Worm (Caenorhabditis elegans) whole organism, early embryonic: ENCODE results near the gene msd-4.

Source experiments
- F13C5.2 ChIP-seq: sonication (generic microtip); optimal IDR thresholded peaks from 2 replicates; lab custom pipeline; 2017; ENCODE audit warnings: mild to moderate bottlenecking, missing genetic modification characterization, inconsistent platforms, missing compliant biosample characterization
- ama-1 ChIP-seq: fragments of 150-350 bp; optimal IDR thresholded peaks from 2 replicates; lab custom pipeline; 2014
- ceh-36 ChIP-seq: sonication (generic microtip); optimal IDR thresholded peaks from 2 replicates; lab custom pipeline; 2016; ENCODE audit warnings: missing genetic modification characterization, inconsistent platforms, missing compliant biosample characterization
- hmg-4 ChIP-seq: fragments of 200-800 bp; sonication (Bioruptor generic); optimal IDR thresholded peaks from 2 replicates; lab custom pipeline; 2018; ENCODE audit warnings: mild to moderate bottlenecking, missing genetic modification characterization, missing compliant biosample characterization
- sea-1 ChIP-seq: fragments of 200-800 bp; sonication (Bioruptor generic); conservative IDR thresholded peaks from 2 replicates; pipeline ENCODE4 v1.3.6; 2022; ENCODE audit warnings: missing genetic modification characterization, missing compliant biosample characterization
- tbx-37 ChIP-seq: fragments of 200-800 bp; sonication (Bioruptor generic); conservative IDR thresholded peaks from 2 replicates; pipeline ENCODE4 v1.3.6; 2022; ENCODE audit warnings: missing genetic modification reagents, missing genetic modification characterization, missing compliant biosample characterization
- tra-4 ChIP-seq: sonication (generic microtip); optimal IDR thresholded peaks from 2 replicates; lab custom pipeline; 2017; ENCODE audit warnings: missing genetic modification characterization, missing compliant biosample characterization

- TF ChIP-seq ama-1 (lab: Kevin White, UChicago) (no peak), hmg-4 (GFP tag; lab: Kevin White, UChicago) (no peak), F13C5.2 (tag; lab: Kevin White, UChicago) (no peak), sea-1 (GFP tag; lab: Robert Waterston, UW) (no peak), ceh-36 (no peak), tra-4 (tag; lab: Kevin White, UChicago) (no peak), tbx-37 (GFP tag; lab: Robert Waterston, UW) (no peak)
These were observed 25.0 kb upstream of the msd-4 start, which contains the start of gene F26F4.6 for ce11 chrIII:4893540-4893939.
